Worm (Caenorhabditis elegans): ENCODE data around the gene frm-7.
A peak's percentile ranks its signal among the peaks of the same experiment; 100 is the strongest.

frm-7 gene

ce11 chrV:12334387-12334786 lies 32.1 kb downstream of the frm-7 start:
- TF ChIP-seq egl-5 (tag; optimal IDR thresholded peaks at IDR 0.05) (peak; percentile 78), egl-27 (tag; optimal IDR thresholded peaks at IDR 0.05) (no peak)

- TF ChIP-seq nfya-1 (tag; optimal IDR thresholded peaks at IDR 0.05; ENCODE audit: insufficient read depth), result no peak
- no peak for TF ChIP-seq ama-1 (optimal IDR thresholded peaks at IDR 0.05)
- TF ChIP-seq tbx-2 (tag; optimal IDR thresholded peaks at IDR 0.05), result no peak
- no peak for TF ChIP-seq ztf-4 (tag; optimal IDR thresholded peaks at IDR 0.05)
- TF ChIP-seq zag-1 (tag; optimal IDR thresholded peaks at IDR 0.05), result no peak
- no peak for TF ChIP-seq unc-39 (tag; optimal IDR thresholded peaks at IDR 0.05)
- TF ChIP-seq pqm-1 (tag; optimal IDR thresholded peaks at IDR 0.05), result no peak
- no peak for TF ChIP-seq nhr-43 (tag; optimal IDR thresholded peaks at IDR 0.05; ENCODE audit: poor library complexity, severe bottlenecking)
- TF ChIP-seq ztf-11 (tag; optimal IDR thresholded peaks at IDR 0.05), result no peak
Measured at ce11 chrV:12337894-12338293, 35.6 kb downstream of the frm-7 start, which contains the start of gene twk-13. Gene twk-13, minus strand, starts transcription at chrV:12337994.

- peak; percentile 69 for TF ChIP-seq elt-2 (tag; optimal IDR thresholded peaks at IDR 0.05)
- TF ChIP-seq elt-1 (tag; optimal IDR thresholded peaks at IDR 0.05), result peak; percentile 29
- TF ChIP-seq ztf-11 (tag; optimal IDR thresholded peaks at IDR 0.05), result no peak
- TF ChIP-seq lsy-12 (tag; optimal IDR thresholded peaks at IDR 0.05), result peak; percentile 91
- peak; percentile 49 for TF ChIP-seq ztf-4 (tag; optimal IDR thresholded peaks at IDR 0.05)
- TF ChIP-seq lin-39 (tag; optimal IDR thresholded peaks at IDR 0.05), result peak; percentile 66
- TF ChIP-seq ceh-82 (tag; optimal IDR thresholded peaks at IDR 0.05), result peak; percentile 64
- peak; percentile 97 for TF ChIP-seq nhr-23 (tag; optimal IDR thresholded peaks at IDR 0.05)
- TF ChIP-seq fkh-2 (tag; optimal IDR thresholded peaks at IDR 0.05), result no peak
- TF ChIP-seq nhr-12 (tag; optimal IDR thresholded peaks at IDR 0.05), result no peak
- peak; percentile 73 for TF ChIP-seq jun-1 (tag; optimal IDR thresholded peaks at IDR 0.05)
- TF ChIP-seq daf-12 (tag; optimal IDR thresholded peaks at IDR 0.05), result no peak
- peak; percentile 86 for TF ChIP-seq snpc-4 (tag; optimal IDR thresholded peaks at IDR 0.05)
- TF ChIP-seq pqm-1 (tag; optimal IDR thresholded peaks at IDR 0.05), result peak; percentile 70
- TF ChIP-seq fkh-10 (GFP tag; optimal IDR thresholded peaks at IDR 0.05), result peak; percentile 66
- TF ChIP-seq ceh-9 (tag; optimal IDR thresholded peaks at IDR 0.05), result no peak
- TF ChIP-seq lin-15B (tag; optimal IDR thresholded peaks at IDR 0.05), result peak; percentile 88
- TF ChIP-seq hmg-11 (tag; optimal IDR thresholded peaks at IDR 0.05), result peak; percentile 70
- TF ChIP-seq nfya-1 (tag; optimal IDR thresholded peaks at IDR 0.05; ENCODE audit: insufficient read depth), result peak; percentile 91
- peak; percentile 36 for TF ChIP-seq egl-27 (tag; optimal IDR thresholded peaks at IDR 0.05)
- no peak for TF ChIP-seq nhr-76 (tag; optimal IDR thresholded peaks at IDR 0.05)
- TF ChIP-seq sea-2 (GFP tag; optimal IDR thresholded peaks at IDR 0.05), result no peak
- peak; percentile 32 for TF ChIP-seq ZK546.5 (tag; optimal IDR thresholded peaks at IDR 0.05)
- peak; percentile 57 for TF ChIP-seq aly-2 (tag; optimal IDR thresholded peaks at IDR 0.05)
- no peak for TF ChIP-seq unc-62 (GFP tag; optimal IDR thresholded peaks at IDR 0.05)
- TF ChIP-seq nhr-28 (tag; optimal IDR thresholded peaks at IDR 0.05), result peak; percentile 58
- TF ChIP-seq egl-5 (tag; optimal IDR thresholded peaks at IDR 0.05), result peak; percentile 83
- peak; percentile 69 for TF ChIP-seq ceh-28 (tag; optimal IDR thresholded peaks at IDR 0.05)
- no peak for TF ChIP-seq fos-1 (tag; optimal IDR thresholded peaks at IDR 0.05)
- TF ChIP-seq nhr-25 (tag; optimal IDR thresholded peaks at IDR 0.05), result peak; percentile 87
- TF ChIP-seq nhr-11 (tag; optimal IDR thresholded peaks at IDR 0.05), result peak; percentile 53
- peak; percentile 95 for TF ChIP-seq nhr-43 (tag; optimal IDR thresholded peaks at IDR 0.05; ENCODE audit: poor library complexity, severe bottlenecking)
- TF ChIP-seq mml-1 (tag; optimal IDR thresholded peaks at IDR 0.05), result no peak
- peak; percentile 67 for TF ChIP-seq ama-1 (optimal IDR thresholded peaks at IDR 0.05)
- peak; percentile 87 for TF ChIP-seq R02D3.7 (tag; optimal IDR thresholded peaks at IDR 0.05)
- TF ChIP-seq nhr-77 (tag; optimal IDR thresholded peaks at IDR 0.05), result peak; percentile 70
- peak; percentile 90 for TF ChIP-seq tbx-2 (tag; optimal IDR thresholded peaks at IDR 0.05)
- TF ChIP-seq ceh-16 (tag; optimal IDR thresholded peaks at IDR 0.05), result no peak
- TF ChIP-seq pha-4 (tag; optimal IDR thresholded peaks at IDR 0.05), result peak; percentile 95
- TF ChIP-seq unc-39 (tag; optimal IDR thresholded peaks at IDR 0.05), result peak; percentile 19
- TF ChIP-seq skn-1 (tag; optimal IDR thresholded peaks at IDR 0.05), result peak; percentile 60
Measured at ce11 chrV:12343419-12343969, 41.2 kb downstream of the frm-7 start, which contains the start of gene tomm-20. Gene tomm-20, minus strand, starts transcription at chrV:12343469.

Measured in whole organism, L3 larva.